Fruit fly (Drosophila melanogaster): ENCODE data around the gene CG14718.
A peak's percentile ranks its signal among the peaks of the same experiment; 100 is the strongest.

The CG14718 gene

dm6 chr3R:11671784-11672183, 28.6 kb upstream of the CG14718 start:
- no peak for TF ChIP-seq CG14711 (tag; optimal IDR thresholded peaks at IDR 0.05)
- TF ChIP-seq CG5204 (GFP tag; optimal IDR thresholded peaks at IDR 0.05), result no peak
- no peak for TF ChIP-seq Hr96 (GFP tag; optimal IDR thresholded peaks at IDR 0.05)
- no peak for TF ChIP-seq cic (GFP tag; optimal IDR thresholded peaks at IDR 0.05)
- no peak for TF ChIP-seq CG7101 (tag; optimal IDR thresholded peaks at IDR 0.05)
- TF ChIP-seq CG7045 (GFP tag; optimal IDR thresholded peaks at IDR 0.05), result no peak
- TF ChIP-seq Clk (GFP tag; optimal IDR thresholded peaks at IDR 0.05), result no peak

DNA sequence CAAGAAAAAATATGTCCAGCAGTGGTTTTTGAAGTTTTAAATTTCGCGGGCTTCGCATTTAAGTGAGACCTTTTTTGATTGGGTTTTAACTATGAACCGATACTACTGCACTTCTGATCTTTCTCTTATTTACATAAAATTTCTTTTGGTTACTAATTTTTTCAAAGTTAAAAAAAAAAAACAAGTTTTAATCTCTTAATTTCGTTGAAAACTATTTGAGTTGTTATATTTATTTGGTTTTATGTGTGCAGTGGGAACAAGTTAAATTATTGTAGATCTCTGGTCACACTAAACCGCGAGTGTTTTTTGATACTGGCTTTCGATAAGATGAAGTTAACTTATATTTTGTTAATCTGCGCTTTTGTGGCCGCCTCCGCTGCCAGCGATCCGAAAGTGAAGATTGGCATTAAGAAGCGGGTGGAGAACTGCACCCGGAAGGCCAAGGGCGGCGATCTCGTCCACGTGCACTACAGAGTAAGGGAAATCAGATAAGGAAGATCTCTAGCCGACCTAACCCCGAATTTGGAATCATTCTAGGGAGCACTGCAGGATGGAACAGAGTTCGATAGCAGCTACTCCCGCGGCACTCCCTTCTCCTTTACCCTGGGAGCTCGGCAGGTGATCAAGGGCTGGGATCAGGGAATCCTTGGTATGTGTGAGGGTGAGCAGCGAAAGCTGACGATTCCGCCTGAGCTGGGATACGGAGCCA, 26.3 kb upstream of the CG14718 start, which contains the start of gene CG14715:
CG14715 (plus strand) TSS at position 267 of the 709 bp plus-strand sequence.
- TF ChIP-seq CG5204 (GFP tag; optimal IDR thresholded peaks at IDR 0.05), result no peak
- peak; percentile 9 for TF ChIP-seq CG7045 (GFP tag; optimal IDR thresholded peaks at IDR 0.05)
- peak; percentile 60 for TF ChIP-seq CG7101 (tag; optimal IDR thresholded peaks at IDR 0.05)
- peak; percentile 37 for TF ChIP-seq Hr96 (GFP tag; optimal IDR thresholded peaks at IDR 0.05)
- TF ChIP-seq tj (GFP tag; optimal IDR thresholded peaks at IDR 0.05), result peak; percentile 9
- no peak for TF ChIP-seq CG33017 (tag; optimal IDR thresholded peaks at IDR 0.05)
- TF ChIP-seq cic (GFP tag; optimal IDR thresholded peaks at IDR 0.05), result no peak
- peak; percentile 51 for TF ChIP-seq CG14711 (tag; optimal IDR thresholded peaks at IDR 0.05)
- peak; percentile 52 for TF ChIP-seq CG1620 (GFP tag; optimal IDR thresholded peaks at IDR 0.05)
- no peak for TF ChIP-seq Clk (GFP tag; optimal IDR thresholded peaks at IDR 0.05)
- peak; percentile 61 for TF ChIP-seq toe (GFP tag; optimal IDR thresholded peaks at IDR 0.05)
- peak; percentile 39 for TF ChIP-seq Mnt (GFP tag; optimal IDR thresholded peaks at IDR 0.05)
- no peak for TF ChIP-seq Crg-1 (GFP tag; optimal IDR thresholded peaks at IDR 0.05)
- TF ChIP-seq CG11617 (GFP tag; optimal IDR thresholded peaks at IDR 0.05), result peak; percentile 9
- no peak for TF ChIP-seq kay (GFP tag; ENCODE audit: borderline replicate concordance)
- TF ChIP-seq pad (GFP tag; optimal IDR thresholded peaks at IDR 0.05), result no peak
- TF ChIP-seq bab1 (GFP tag; optimal IDR thresholded peaks at IDR 0.05), result peak; percentile 79
- no peak for TF ChIP-seq CG12768 (GFP tag; optimal IDR thresholded peaks at IDR 0.05)
- TF ChIP-seq cnc (optimal IDR thresholded peaks at IDR 0.05), result no peak
- peak; percentile 1 for TF ChIP-seq ovo (GFP tag; optimal IDR thresholded peaks at IDR 0.05)

- TF ChIP-seq kay (GFP tag; ENCODE audit: borderline replicate concordance) (no peak), bab1 (GFP tag; optimal IDR thresholded peaks at IDR 0.05) (peak; percentile 97), Mnt (GFP tag; optimal IDR thresholded peaks at IDR 0.05) (peak; percentile 70), Clk (GFP tag; optimal IDR thresholded peaks at IDR 0.05) (peak; percentile 75), toe (GFP tag; optimal IDR thresholded peaks at IDR 0.05) (no peak), ovo (GFP tag; optimal IDR thresholded peaks at IDR 0.05) (peak; percentile 34), pad (GFP tag; optimal IDR thresholded peaks at IDR 0.05) (peak; percentile 81), Crg-1 (GFP tag; optimal IDR thresholded peaks at IDR 0.05) (peak; percentile 69), CG7045 (GFP tag; optimal IDR thresholded peaks at IDR 0.05) (peak; percentile 88), cic (GFP tag; optimal IDR thresholded peaks at IDR 0.05) (peak; percentile 7), CG33017 (tag; optimal IDR thresholded peaks at IDR 0.05) (peak; percentile 95), CG14711 (tag; optimal IDR thresholded peaks at IDR 0.05) (peak; percentile 95), CG1620 (GFP tag; optimal IDR thresholded peaks at IDR 0.05) (peak; percentile 86), CG12768 (GFP tag; optimal IDR thresholded peaks at IDR 0.05) (peak; percentile 92), Hr96 (GFP tag; optimal IDR thresholded peaks at IDR 0.05) (peak; percentile 58), tj (GFP tag; optimal IDR thresholded peaks at IDR 0.05) (peak; percentile 85), cnc (optimal IDR thresholded peaks at IDR 0.05) (no peak), CG5204 (GFP tag; optimal IDR thresholded peaks at IDR 0.05) (no peak), CG7101 (tag; optimal IDR thresholded peaks at IDR 0.05) (peak; percentile 96), CG11617 (GFP tag; optimal IDR thresholded peaks at IDR 0.05) (peak; percentile 88)
Measured at dm6 chr3R:11678016-11678415, 22.4 kb upstream of the CG14718 start, which contains the start of gene CG18476. CG18476 (minus strand) TSS chr3R:11678116.

DNA sequence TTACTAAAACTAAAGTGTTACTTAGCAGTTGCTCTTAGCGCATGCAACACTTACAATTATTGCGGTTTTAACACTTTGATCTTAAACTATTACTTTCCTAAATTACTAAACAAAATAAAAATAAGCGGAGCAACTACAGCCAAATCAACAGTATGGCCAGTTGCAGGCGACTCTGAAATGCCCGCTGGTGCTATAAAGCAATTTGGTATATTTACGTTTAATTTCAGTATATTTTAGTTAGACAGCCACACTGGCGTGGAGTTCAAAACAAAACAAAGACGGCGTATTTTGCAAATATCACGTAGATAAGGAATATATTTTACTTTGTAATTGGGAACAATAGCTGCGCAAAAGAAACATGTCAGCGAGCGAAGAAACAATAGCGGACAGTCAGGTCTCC, 20.9 kb upstream of the CG14718 start, which contains the start of the genes Taf12 and Ho:
Taf12 (minus strand) TSS at position 178 of the 400 bp plus-strand sequence.
Ho (plus strand) TSS at position 231 of the 400 bp plus-strand sequence.
- peak; percentile 38 for TF ChIP-seq bab1 (GFP tag; optimal IDR thresholded peaks at IDR 0.05)
- no peak for TF ChIP-seq CG33017 (tag; optimal IDR thresholded peaks at IDR 0.05)
- TF ChIP-seq CG7101 (tag; optimal IDR thresholded peaks at IDR 0.05), result peak; percentile 21
- no peak for TF ChIP-seq kay (GFP tag; ENCODE audit: borderline replicate concordance)
- no peak for TF ChIP-seq CG12768 (GFP tag; optimal IDR thresholded peaks at IDR 0.05)
- no peak for TF ChIP-seq pad (GFP tag; optimal IDR thresholded peaks at IDR 0.05)
- no peak for TF ChIP-seq toe (GFP tag; optimal IDR thresholded peaks at IDR 0.05)
- no peak for TF ChIP-seq tj (GFP tag; optimal IDR thresholded peaks at IDR 0.05)
- TF ChIP-seq ovo (GFP tag; optimal IDR thresholded peaks at IDR 0.05), result no peak
- peak; percentile 32 for TF ChIP-seq CG14711 (tag; optimal IDR thresholded peaks at IDR 0.05)
- TF ChIP-seq CG5204 (GFP tag; optimal IDR thresholded peaks at IDR 0.05), result no peak
- TF ChIP-seq CG7045 (GFP tag; optimal IDR thresholded peaks at IDR 0.05), result no peak
- no peak for TF ChIP-seq CG1620 (GFP tag; optimal IDR thresholded peaks at IDR 0.05)
- TF ChIP-seq Hr96 (GFP tag; optimal IDR thresholded peaks at IDR 0.05), result no peak
- peak; percentile 45 for TF ChIP-seq Mnt (GFP tag; optimal IDR thresholded peaks at IDR 0.05)
- no peak for TF ChIP-seq CG11617 (GFP tag; optimal IDR thresholded peaks at IDR 0.05)
- peak; percentile 32 for TF ChIP-seq cic (GFP tag; optimal IDR thresholded peaks at IDR 0.05)

dm6 chr3R:11683675-11684074, 16.7 kb upstream of the CG14718 start:
- no peak for TF ChIP-seq CG1620 (GFP tag; optimal IDR thresholded peaks at IDR 0.05)
- TF ChIP-seq CG12768 (GFP tag; optimal IDR thresholded peaks at IDR 0.05), result peak; percentile 37
- peak; percentile 26 for TF ChIP-seq cic (GFP tag; optimal IDR thresholded peaks at IDR 0.05)

- TF ChIP-seq kay (GFP tag; ENCODE audit: borderline replicate concordance) (peak; percentile 29), Crg-1 (GFP tag; optimal IDR thresholded peaks at IDR 0.05) (no peak)
Measured at dm6 chr3R:11684316-11684715, 16.1 kb upstream of the CG14718 start, which contains the start of gene CG6830. CG6830 (minus strand) TSS chr3R:11684342.

Measured in whole organism, adult.